Worm (Caenorhabditis elegans) whole organism, L2 larva: ENCODE data around the gene Y67D8C.6.
A peak's percentile ranks its signal among the peaks of the same experiment; 100 is the strongest.

Experiments
- F13H6.1 ChIP-seq: sonication (generic microtip); optimal IDR thresholded peaks from 2 replicates; lab custom pipeline; 2016; ENCODE audit warnings: missing genetic modification characterization, missing compliant biosample characterization
- blmp-1 ChIP-seq: sonication (generic microtip); optimal IDR thresholded peaks from 2 replicates; lab custom pipeline; 2017; ENCODE audit warnings: missing genetic modification characterization, mild to moderate bottlenecking, missing compliant biosample characterization, antibody characterized with exemption, moderate library complexity; ENCODE audit not compliant: insufficient read depth
- crh-2 ChIP-seq: sonication (generic microtip); optimal IDR thresholded peaks from 2 replicates; lab custom pipeline; 2017; ENCODE audit warnings: missing biosample characterization, missing genetic modification characterization
- egl-27 ChIP-seq: sonication (generic microtip); optimal IDR thresholded peaks from 3 replicates; lab custom pipeline; 2017; ENCODE audit warnings: missing biosample characterization, missing genetic modification reagents, missing genetic modification characterization
- elt-3 ChIP-seq: sonication (generic microtip); optimal IDR thresholded peaks from 2 replicates; lab custom pipeline; 2017; ENCODE audit warnings: missing biosample characterization, missing genetic modification characterization
- lin-39 ChIP-seq: fragments of 150-350 bp; optimal IDR thresholded peaks from 2 replicates; lab custom pipeline; 2014; ENCODE audit warnings: missing biosample characterization, missing genetic modification reagents, missing genetic modification characterization
- mdl-1 ChIP-seq, 2 experiments: fragments of 150-350 bp in 1 of 2; sonication (generic microtip) in 1 of 2; optimal IDR thresholded peaks; 2 replicates each; lab custom pipeline; 2017; ENCODE audit warnings: missing biosample characterization in 2 of 2, missing genetic modification characterization in 2 of 2
- nhr-11 ChIP-seq: fragments of 150-350 bp; optimal IDR thresholded peaks from 2 replicates; lab custom pipeline; 2014; ENCODE audit warnings: missing biosample characterization, missing genetic modification characterization
- nhr-25 ChIP-seq: fragments of 150-350 bp; sonication (generic microtip); optimal IDR thresholded peaks from 3 replicates; lab custom pipeline; 2014; ENCODE audit warnings: missing biosample characterization, missing genetic modification characterization
- skn-1 ChIP-seq: sonication (generic microtip); optimal IDR thresholded peaks from 2 replicates; lab custom pipeline; 2017; ENCODE audit warnings: missing biosample characterization, missing genetic modification characterization

DNA sequence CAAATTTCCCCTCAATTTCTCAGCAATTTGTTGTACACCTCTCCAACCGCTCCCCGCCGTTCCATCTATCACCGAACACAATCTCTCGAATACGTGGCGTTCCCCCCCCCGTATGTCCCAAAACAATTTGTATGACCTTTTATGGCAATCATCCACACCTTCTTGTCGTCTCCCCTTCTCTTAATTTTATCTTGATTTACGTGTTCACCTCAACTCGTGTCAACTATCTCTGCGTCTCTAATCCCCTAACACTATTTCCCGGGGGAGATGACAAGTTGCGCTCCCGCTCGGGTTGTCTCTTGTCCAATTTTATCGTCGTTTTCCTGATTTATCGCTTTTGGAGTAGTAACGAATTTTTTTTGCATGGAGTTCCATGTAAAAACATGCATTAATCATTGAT is 48.6 kb downstream of the Y67D8C.6 start:
- TF ChIP-seq crh-2 (tag; lab: Kevin White, UChicago): peak; percentile 28
- TF ChIP-seq elt-3 (tag; lab: Kevin White, UChicago): no peak
- no peak for TF ChIP-seq lin-39
- TF ChIP-seq egl-27 (tag; lab: Kevin White, UChicago): no peak
- TF ChIP-seq skn-1 (tag; lab: Kevin White, UChicago): no peak
- no peak for TF ChIP-seq blmp-1
- TF ChIP-seq nhr-11 (tag; lab: Kevin White, UChicago): no peak
- TF ChIP-seq F13H6.1 (tag; lab: Kevin White, UChicago): no peak
- peak; percentile 53 for TF ChIP-seq nhr-25 (tag; lab: Kevin White, UChicago)
- no peak for TF ChIP-seq mdl-1 (tag; optimal IDR thresholded peaks at IDR 0.05; lab: Kevin White, UChicago)
